Worm (Caenorhabditis elegans): ENCODE measurements around the gene F15A4.10.
A peak's percentile ranks its signal among the peaks of the same experiment; 100 is the strongest.

F15A4.10 gene

ce11 chrII:12485060-12485459, at the start of gene F15A4.10:
TSS of gene F15A4.10 (minus strand) at chrII:12485160.
- no peak for TF ChIP-seq cog-1 (tag; optimal IDR thresholded peaks at IDR 0.05)
- no peak for TF ChIP-seq T22C8.4 (GFP tag; IDR thresholded peaks at IDR 0.05)
- TF ChIP-seq med-1 (GFP tag; optimal IDR thresholded peaks at IDR 0.05; ENCODE audit: insufficient read depth), result no peak
- TF ChIP-seq ztf-29 (GFP tag; IDR thresholded peaks at IDR 0.05), result no peak

- no peak for TF ChIP-seq cog-1 (tag; optimal IDR thresholded peaks at IDR 0.05)
- TF ChIP-seq ref-1 (GFP tag; conservative IDR thresholded peaks at IDR 0.05), result no peak
- TF ChIP-seq T22C8.4 (GFP tag; IDR thresholded peaks at IDR 0.05), result no peak
- TF ChIP-seq ztf-23 (GFP tag; IDR thresholded peaks at IDR 0.05), result no peak
- no peak for TF ChIP-seq ztf-29 (GFP tag; IDR thresholded peaks at IDR 0.05)
- no peak for TF ChIP-seq med-1 (GFP tag; optimal IDR thresholded peaks at IDR 0.05; ENCODE audit: insufficient read depth)
- TF ChIP-seq tab-1 (GFP tag; IDR thresholded peaks at IDR 0.05), result no peak
- TF ChIP-seq flt-1 (GFP tag; IDR thresholded peaks at IDR 0.05), result no peak
- no peak for TF ChIP-seq klf-2 (GFP tag; conservative IDR thresholded peaks at IDR 0.05)
Measured at ce11 chrII:12530958-12531357, 46.0 kb upstream of the F15A4.10 start, which contains the start of gene srx-120. TSS of gene srx-120 (plus strand) at chrII:12531258.

DNA sequence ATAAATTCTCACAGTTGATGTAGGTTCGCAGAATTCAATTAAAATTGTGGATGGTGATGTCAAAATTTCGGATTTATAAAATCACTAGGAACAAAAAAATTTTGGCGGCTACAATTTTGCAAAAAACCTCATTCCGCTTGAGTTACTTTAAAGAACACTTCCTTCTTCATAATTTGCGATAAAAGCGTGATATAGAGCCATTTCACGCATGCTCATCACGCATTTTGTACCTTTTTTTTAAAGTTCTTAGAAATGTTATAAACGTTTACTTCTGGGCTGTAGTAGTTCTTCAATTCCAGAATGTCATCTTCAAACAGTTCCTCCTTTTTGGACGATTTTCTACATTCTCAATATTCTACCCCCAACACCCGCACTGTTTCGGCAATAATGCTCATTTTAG, 43.0 kb upstream of the F15A4.10 start, which contains the start of gene srx-119:
Gene srx-119 (plus strand): TSS at position 301 of the 400 bp plus-strand sequence.
- TF ChIP-seq med-1 (GFP tag; optimal IDR thresholded peaks at IDR 0.05; ENCODE audit: insufficient read depth) (no peak), ref-1 (GFP tag; conservative IDR thresholded peaks at IDR 0.05) (no peak), T22C8.4 (GFP tag; IDR thresholded peaks at IDR 0.05) (no peak)

ce11 chrII:12525526-12525925, 40.6 kb upstream of the F15A4.10 start, which contains the start of gene srx-118:
TSS of gene srx-118 (plus strand) at chrII:12525826.
- TF ChIP-seq klf-2 (GFP tag; conservative IDR thresholded peaks at IDR 0.05) (no peak), ztf-23 (GFP tag; IDR thresholded peaks at IDR 0.05) (no peak), T22C8.4 (GFP tag; IDR thresholded peaks at IDR 0.05) (no peak), ztf-29 (GFP tag; IDR thresholded peaks at IDR 0.05) (no peak), tab-1 (GFP tag; IDR thresholded peaks at IDR 0.05) (no peak), ref-1 (GFP tag; conservative IDR thresholded peaks at IDR 0.05) (no peak), cog-1 (tag; optimal IDR thresholded peaks at IDR 0.05) (no peak), flt-1 (GFP tag; IDR thresholded peaks at IDR 0.05) (no peak), med-1 (GFP tag; optimal IDR thresholded peaks at IDR 0.05; ENCODE audit: insufficient read depth) (no peak)

DNA sequence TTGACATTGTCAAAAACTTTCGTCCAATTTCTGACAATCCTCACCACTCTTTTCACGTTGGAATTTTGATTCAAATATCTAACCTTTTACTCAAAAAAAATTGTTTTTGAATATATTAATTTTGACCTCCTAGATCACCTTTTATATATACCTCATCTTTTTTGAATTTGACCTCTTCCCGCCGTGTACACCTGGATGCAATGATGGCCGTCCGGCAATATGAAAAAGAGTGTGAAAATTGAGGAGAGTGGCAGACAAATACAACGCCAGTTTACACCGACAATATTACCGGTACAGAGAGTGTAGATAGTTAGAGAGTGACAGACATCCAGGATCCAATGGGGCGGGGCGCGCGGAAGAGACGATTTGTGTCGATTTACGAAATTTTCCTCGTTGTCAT, 34.7 kb upstream of the F15A4.10 start, which contains the start of gene ceh-99:
Gene ceh-99 (plus strand): TSS at position 366 of the 400 bp plus-strand sequence.
- TF ChIP-seq cog-1 (tag; optimal IDR thresholded peaks at IDR 0.05) (no peak), ztf-23 (GFP tag; IDR thresholded peaks at IDR 0.05) (no peak), flt-1 (GFP tag; IDR thresholded peaks at IDR 0.05) (0 out of 2 replicates have a peak, but pooled peaks have one; percentile 33), ztf-29 (GFP tag; IDR thresholded peaks at IDR 0.05) (no peak), med-1 (GFP tag; optimal IDR thresholded peaks at IDR 0.05; ENCODE audit: insufficient read depth) (no peak), klf-2 (GFP tag; conservative IDR thresholded peaks at IDR 0.05) (no peak)

DNA sequence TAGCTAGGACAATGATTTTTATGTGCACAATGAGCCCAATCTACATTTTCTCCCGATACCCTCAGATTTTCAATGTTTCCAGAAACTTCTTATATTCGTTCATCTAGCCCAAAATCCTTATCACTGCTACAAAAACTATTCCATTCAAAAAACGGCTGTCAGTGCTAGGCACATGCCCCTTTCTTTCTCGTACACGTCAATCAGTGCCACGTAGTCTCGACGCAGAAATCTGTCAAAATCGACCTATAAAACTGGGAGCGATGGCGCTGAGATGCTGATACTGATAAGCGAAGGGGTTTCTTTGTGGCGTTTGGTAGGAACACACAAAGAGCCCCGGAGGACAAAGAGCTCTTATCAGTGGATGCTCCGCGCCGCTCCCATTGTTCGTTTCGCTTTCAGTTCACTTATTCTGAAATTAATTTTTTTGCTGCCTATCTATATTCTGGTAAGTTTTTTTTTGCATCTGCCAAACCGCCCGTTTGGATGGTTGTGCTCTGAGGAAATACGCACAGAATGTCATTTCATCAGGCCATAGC, 33.9 kb upstream of the F15A4.10 start, which contains the start of gene srh-70:
Gene srh-70 (minus strand): TSS at position 51 of the 536 bp plus-strand sequence.
- TF ChIP-seq med-1 (GFP tag; optimal IDR thresholded peaks at IDR 0.05; ENCODE audit: insufficient read depth) (no peak), ztf-29 (GFP tag; IDR thresholded peaks at IDR 0.05) (no peak)

ce11 chrII:12518008-12518407, 33.0 kb upstream of the F15A4.10 start:
- no peak for TF ChIP-seq cog-1 (tag; optimal IDR thresholded peaks at IDR 0.05)
- TF ChIP-seq ref-1 (GFP tag; conservative IDR thresholded peaks at IDR 0.05), result no peak
- no peak for TF ChIP-seq flt-1 (GFP tag; IDR thresholded peaks at IDR 0.05)
- TF ChIP-seq tab-1 (GFP tag; IDR thresholded peaks at IDR 0.05), result no peak
- TF ChIP-seq med-1 (GFP tag; optimal IDR thresholded peaks at IDR 0.05; ENCODE audit: insufficient read depth), result no peak
- no peak for TF ChIP-seq T22C8.4 (GFP tag; IDR thresholded peaks at IDR 0.05)
- no peak for TF ChIP-seq klf-2 (GFP tag; conservative IDR thresholded peaks at IDR 0.05)

ce11 chrII:12516313-12516712, 31.4 kb upstream of the F15A4.10 start, which contains the start of gene srh-61:
TSS of gene srh-61 (minus strand) at chrII:12516413.
- no peak for TF ChIP-seq ref-1 (GFP tag; conservative IDR thresholded peaks at IDR 0.05)
- TF ChIP-seq tab-1 (GFP tag; IDR thresholded peaks at IDR 0.05), result no peak
- TF ChIP-seq cog-1 (tag; optimal IDR thresholded peaks at IDR 0.05), result no peak
- TF ChIP-seq flt-1 (GFP tag; IDR thresholded peaks at IDR 0.05), result no peak
- TF ChIP-seq T22C8.4 (GFP tag; IDR thresholded peaks at IDR 0.05), result no peak
- TF ChIP-seq ztf-29 (GFP tag; IDR thresholded peaks at IDR 0.05), result no peak
- TF ChIP-seq klf-2 (GFP tag; conservative IDR thresholded peaks at IDR 0.05), result no peak
- no peak for TF ChIP-seq med-1 (GFP tag; optimal IDR thresholded peaks at IDR 0.05; ENCODE audit: insufficient read depth)
- no peak for TF ChIP-seq ztf-23 (GFP tag; IDR thresholded peaks at IDR 0.05)

ce11 chrII:12514620-12515019, 29.7 kb upstream of the F15A4.10 start, which contains the start of gene srh-69:
TSS of gene srh-69 (minus strand) at chrII:12514720.
- TF ChIP-seq T22C8.4 (GFP tag; IDR thresholded peaks at IDR 0.05), result no peak
- no peak for TF ChIP-seq flt-1 (GFP tag; IDR thresholded peaks at IDR 0.05)
- TF ChIP-seq med-1 (GFP tag; optimal IDR thresholded peaks at IDR 0.05; ENCODE audit: insufficient read depth), result no peak
- TF ChIP-seq ztf-23 (GFP tag; IDR thresholded peaks at IDR 0.05), result no peak
- no peak for TF ChIP-seq cog-1 (tag; optimal IDR thresholded peaks at IDR 0.05)
- TF ChIP-seq tab-1 (GFP tag; IDR thresholded peaks at IDR 0.05), result no peak

DNA sequence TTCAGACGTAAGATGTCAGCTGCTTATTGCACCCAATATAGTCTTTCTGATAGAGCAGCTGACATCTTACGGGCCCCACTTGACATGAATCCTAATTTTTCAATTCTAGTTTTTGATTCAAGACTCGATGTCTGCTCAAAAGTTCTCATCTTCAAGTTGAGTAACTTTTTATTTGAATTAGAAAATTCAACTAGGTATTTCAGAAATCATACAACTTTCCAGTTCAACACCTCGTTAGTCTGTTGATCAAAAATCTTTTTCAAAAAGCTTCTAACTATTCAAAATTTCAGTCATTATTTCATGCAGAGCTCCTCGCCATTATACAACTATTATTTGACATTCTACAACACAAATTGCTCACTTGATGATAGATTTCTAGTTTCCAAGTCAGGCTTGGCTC, 26.9 kb upstream of the F15A4.10 start, which contains the start of gene srh-73:
Gene srh-73 (plus strand): TSS at position 301 of the 400 bp plus-strand sequence.
- TF ChIP-seq cog-1 (tag; optimal IDR thresholded peaks at IDR 0.05) (no peak), flt-1 (GFP tag; IDR thresholded peaks at IDR 0.05) (no peak), ztf-29 (GFP tag; IDR thresholded peaks at IDR 0.05) (no peak), klf-2 (GFP tag; conservative IDR thresholded peaks at IDR 0.05) (no peak), T22C8.4 (GFP tag; IDR thresholded peaks at IDR 0.05) (no peak), ztf-23 (GFP tag; IDR thresholded peaks at IDR 0.05) (no peak), tab-1 (GFP tag; IDR thresholded peaks at IDR 0.05) (no peak)

Measured in whole organism, midembryonic.